Fruit fly (Drosophila melanogaster) whole organism, embryonic: ENCODE results near the gene CG34028.

ENCODE experiments used
- Ada2b ChIP-seq: fragments of 200-800 bp; sonication (Bioruptor generic); IDR thresholded peaks from 2 replicates; pipeline ENCODE4 v1.3.6; 2022; ENCODE audit warnings: missing biosample characterization, missing genetic modification characterization
- Bgb ChIP-seq: fragments of 200-800 bp; sonication (Bioruptor generic); IDR thresholded peaks from 2 replicates; pipeline ENCODE4 v1.3.6; 2022; ENCODE audit warnings: missing biosample characterization, missing genetic modification characterization; ENCODE audit not compliant: partially characterized antibody
- CG10431 ChIP-seq: fragments of 200-800 bp; sonication (Bioruptor generic); optimal IDR thresholded peaks from 3 replicates; lab custom pipeline; 2018; ENCODE audit warnings: missing biosample characterization, mild to moderate bottlenecking, missing genetic modification characterization
- CG11247 ChIP-seq: fragments of 200-800 bp; sonication (Bioruptor generic); IDR thresholded peaks from 2 replicates; pipeline ENCODE4 v1.3.6; 2022; ENCODE audit warnings: missing biosample characterization, missing genetic modification characterization
- CG11456 ChIP-seq: fragments of 200-800 bp; sonication (Bioruptor generic); IDR thresholded peaks from 3 replicates; pipeline ENCODE4 v1.3.6; 2022; ENCODE audit warnings: missing biosample characterization, missing genetic modification characterization
- CG11695 ChIP-seq: fragments of 200-800 bp; sonication (Bioruptor generic); IDR thresholded peaks from 3 replicates; pipeline ENCODE4 v1.3.6; 2022; ENCODE audit warnings: missing biosample characterization, missing genetic modification characterization
- CG12744 ChIP-seq: fragments of 200-800 bp; sonication (Bioruptor generic); optimal IDR thresholded peaks from 2 replicates; lab custom pipeline; 2016; ENCODE audit warnings: missing biosample characterization, missing genetic modification characterization
- CG14050 ChIP-seq: fragments of 200-800 bp; sonication (Bioruptor generic); IDR thresholded peaks from 3 replicates; pipeline ENCODE4 v1.3.6; 2022; ENCODE audit warnings: missing biosample characterization, missing genetic modification characterization
- CG15011 ChIP-seq: fragments of 200-800 bp; sonication (Bioruptor generic); optimal IDR thresholded peaks from 3 replicates; lab custom pipeline; 2018; ENCODE audit warnings: missing biosample characterization, mild to moderate bottlenecking, missing genetic modification characterization
- CG15269 ChIP-seq: fragments of 200-800 bp; sonication (Bioruptor generic); optimal IDR thresholded peaks from 2 replicates; lab custom pipeline; 2018; ENCODE audit warnings: missing biosample characterization, mild to moderate bottlenecking, missing genetic modification characterization, moderate library complexity
- CG1529 ChIP-seq: fragments of 200-800 bp; sonication (Bioruptor generic); optimal IDR thresholded peaks from 3 replicates; lab custom pipeline; 2018; ENCODE audit warnings: missing biosample characterization, missing genetic modification characterization
- CG15479 ChIP-seq: fragments of 200-800 bp; sonication (Bioruptor generic); optimal IDR thresholded peaks from 3 replicates; lab custom pipeline; 2019; ENCODE audit warnings: missing biosample characterization, mild to moderate bottlenecking, missing genetic modification characterization, moderate library complexity
- CG1602 ChIP-seq: fragments of 200-800 bp; sonication (Bioruptor generic); optimal IDR thresholded peaks from 3 replicates; lab custom pipeline; 2016; ENCODE audit warnings: missing biosample characterization, missing genetic modification characterization
- CG17568 ChIP-seq: fragments of 200-800 bp; sonication (Bioruptor generic); optimal IDR thresholded peaks from 2 replicates; lab custom pipeline; 2018; ENCODE audit warnings: missing biosample characterization, mild to moderate bottlenecking, missing genetic modification characterization, moderate library complexity
- CG17912 ChIP-seq: fragments of 200-800 bp; sonication (Bioruptor generic); optimal IDR thresholded peaks from 2 replicates; lab custom pipeline; 2018; ENCODE audit warnings: missing biosample characterization, mild to moderate bottlenecking, missing genetic modification characterization
- CG2199 ChIP-seq: fragments of 200-800 bp; sonication (Bioruptor generic); IDR thresholded peaks from 3 replicates; pipeline ENCODE4 v1.3.6; 2022; ENCODE audit warnings: missing biosample characterization, missing genetic modification characterization
- CG2889 ChIP-seq: fragments of 200-800 bp; sonication (Bioruptor generic); IDR thresholded peaks from 3 replicates; pipeline ENCODE4 v1.3.6; 2022; ENCODE audit warnings: missing biosample characterization, missing genetic modification characterization
- CG3163 ChIP-seq: fragments of 200-800 bp; sonication (Bioruptor generic); optimal IDR thresholded peaks from 3 replicates; lab custom pipeline; 2016; ENCODE audit warnings: missing biosample characterization, missing genetic modification characterization
- CG34224 ChIP-seq: fragments of 200-800 bp; sonication (Bioruptor generic); IDR thresholded peaks from 3 replicates; pipeline ENCODE4 v1.3.6; 2022; ENCODE audit warnings: missing biosample characterization, missing genetic modification characterization; ENCODE audit not compliant: partially characterized antibody
- CG34376 ChIP-seq: fragments of 200-800 bp; sonication (Bioruptor generic); optimal IDR thresholded peaks from 2 replicates; lab custom pipeline; 2018; ENCODE audit warnings: missing biosample characterization, mild to moderate bottlenecking, missing genetic modification characterization
- CG4328 ChIP-seq: fragments of 200-800 bp; sonication (Bioruptor generic); optimal IDR thresholded peaks from 3 replicates; lab custom pipeline; 2017; ENCODE audit warnings: missing biosample characterization, missing genetic modification reagents, missing genetic modification characterization
- CG6689 ChIP-seq: fragments of 200-800 bp; sonication (Bioruptor generic); IDR thresholded peaks from 2 replicates; pipeline ENCODE4 v1.3.6; 2022; ENCODE audit warnings: missing biosample characterization, missing genetic modification characterization
- CG7745 ChIP-seq: fragments of 200-800 bp; sonication (Bioruptor generic); optimal IDR thresholded peaks from 2 replicates; lab custom pipeline; 2018; ENCODE audit warnings: missing biosample characterization, mild to moderate bottlenecking, missing genetic modification characterization, moderate library complexity
- CG7786 ChIP-seq: fragments of 200-800 bp; sonication (Bioruptor generic); optimal IDR thresholded peaks from 2 replicates; lab custom pipeline; 2016; ENCODE audit warnings: missing biosample characterization, missing genetic modification characterization
- CG8765 ChIP-seq: fragments of 200-800 bp; sonication (Bioruptor generic); IDR thresholded peaks from 2 replicates; pipeline ENCODE4 v1.3.6; 2022; ENCODE audit warnings: missing biosample characterization, missing genetic modification characterization
- CG9437 ChIP-seq: fragments of 200-800 bp; sonication (Bioruptor generic); optimal IDR thresholded peaks from 2 replicates; lab custom pipeline; 2018; ENCODE audit warnings: missing biosample characterization, mild to moderate bottlenecking, missing genetic modification characterization
- CoRest ChIP-seq: fragments of 200-800 bp; sonication (Bioruptor generic); optimal IDR thresholded peaks from 3 replicates; lab custom pipeline; 2018; ENCODE audit warnings: missing biosample characterization, mild to moderate bottlenecking, missing genetic modification characterization, moderate library complexity
- Doc2 ChIP-seq: fragments of 200-800 bp; sonication (Bioruptor generic); IDR thresholded peaks from 2 replicates; pipeline ENCODE4 v1.3.6; 2022; ENCODE audit warnings: missing biosample characterization, missing genetic modification characterization
- Ets65A ChIP-seq: fragments of 200-800 bp; sonication (Bioruptor generic); peaks from one replicate; lab custom pipeline; 2016; ENCODE audit warnings: missing biosample characterization, missing genetic modification characterization
- Gug ChIP-seq: fragments of 200-800 bp; sonication (Bioruptor generic); IDR thresholded peaks from 4 replicates; pipeline ENCODE4 v1.3.6; 2022; ENCODE audit warnings: missing biosample characterization, missing genetic modification characterization
- HmgD ChIP-seq: fragments of 200-800 bp; sonication (Bioruptor generic); optimal IDR thresholded peaks from 3 replicates; lab custom pipeline; 2016; ENCODE audit warnings: missing biosample characterization, missing genetic modification characterization
- HmgZ ChIP-seq: fragments of 200-800 bp; sonication (Bioruptor generic); optimal IDR thresholded peaks from 2 replicates; lab custom pipeline; 2018; ENCODE audit warnings: missing biosample characterization, mild to moderate bottlenecking, missing genetic modification characterization
- MESR4 ChIP-seq: fragments of 200-800 bp; sonication (Bioruptor generic); optimal IDR thresholded peaks from 2 replicates; lab custom pipeline; 2018; ENCODE audit warnings: missing biosample characterization, mild to moderate bottlenecking, missing genetic modification characterization, moderate library complexity
- Med ChIP-seq: fragments of 200-800 bp; sonication (Bioruptor generic); peaks from one replicate; lab custom pipeline; 2016; ENCODE audit warnings: missing biosample characterization, missing genetic modification characterization, mild to moderate bottlenecking, inconsistent platforms, moderate library complexity
- Stat92E ChIP-seq, 3 experiments: fragments of >200 bp in 2 of 3; fragments of 200-800 bp in 1 of 3; sonication (Bioruptor generic) in 1 of 3; optimal IDR thresholded peaks; 2 replicates each; lab custom pipeline; 2017 to 2019; ENCODE audit warnings: missing biosample characterization in 3 of 3, missing genetic modification characterization in 3 of 3, mild to moderate bottlenecking in 1 of 3, moderate library complexity in 1 of 3
- btn ChIP-seq: fragments of 200-800 bp; sonication (Bioruptor generic); optimal IDR thresholded peaks from 2 replicates; lab custom pipeline; 2016; ENCODE audit warnings: missing biosample characterization, missing genetic modification characterization
- chif ChIP-seq, 2 experiments: fragments of 200-800 bp; sonication (Bioruptor generic); optimal IDR thresholded peaks; 3 replicates each; lab custom pipeline; 2016; ENCODE audit warnings: missing biosample characterization in 2 of 2, missing genetic modification characterization in 2 of 2
- chinmo ChIP-seq: fragments of 200-800 bp; sonication (Bioruptor generic); IDR thresholded peaks from 4 replicates; pipeline ENCODE4 v1.3.6; 2022; ENCODE audit warnings: missing biosample characterization, missing genetic modification characterization; ENCODE audit not compliant: partially characterized antibody
- chm ChIP-seq: fragments of 200-800 bp; sonication (Bioruptor generic); IDR thresholded peaks from 2 replicates; pipeline ENCODE4 v1.3.6; 2022; ENCODE audit warnings: missing biosample characterization, missing genetic modification characterization
- ci ChIP-seq: fragments of 200-800 bp; sonication (Bioruptor generic); IDR thresholded peaks from 3 replicates; pipeline ENCODE4 v1.3.6; 2022; ENCODE audit warnings: missing biosample characterization, missing genetic modification characterization
- crol ChIP-seq: fragments of 200-800 bp; sonication (Bioruptor generic); IDR thresholded peaks from 2 replicates; pipeline ENCODE4 v1.3.6; 2022; ENCODE audit warnings: missing biosample characterization, missing genetic modification characterization
- exex ChIP-seq: fragments of 200-800 bp; sonication (Bioruptor generic); optimal IDR thresholded peaks from 4 replicates; lab custom pipeline; 2018; ENCODE audit warnings: missing biosample characterization, mild to moderate bottlenecking, missing genetic modification characterization, moderate library complexity
- eyg ChIP-seq: fragments of 200-800 bp; sonication (Bioruptor generic); optimal IDR thresholded peaks from 3 replicates; lab custom pipeline; 2016; ENCODE audit warnings: missing biosample characterization, missing genetic modification characterization
- gcm2 ChIP-seq: fragments of 200-800 bp; sonication (Bioruptor generic); optimal IDR thresholded peaks from 2 replicates; lab custom pipeline; 2016; ENCODE audit warnings: missing biosample characterization, missing genetic modification characterization
- h ChIP-seq: fragments of >200 bp; optimal IDR thresholded peaks from 2 replicates; lab custom pipeline; 2017
- nerfin-2 ChIP-seq: fragments of 200-800 bp; sonication (Bioruptor generic); IDR thresholded peaks from 2 replicates; pipeline ENCODE4 v1.3.6; 2022; ENCODE audit warnings: missing biosample characterization, missing genetic modification characterization; ENCODE audit not compliant: partially characterized antibody
- so ChIP-seq: fragments of 200-800 bp; sonication (Bioruptor generic); IDR thresholded peaks from 3 replicates; pipeline ENCODE4 v1.3.6; 2022; ENCODE audit warnings: missing biosample characterization, missing genetic modification characterization
- sqz ChIP-seq: fragments of 200-800 bp; sonication (Bioruptor generic); optimal IDR thresholded peaks from 3 replicates; lab custom pipeline; 2018; ENCODE audit warnings: missing biosample characterization, mild to moderate bottlenecking, missing genetic modification characterization
- vvl ChIP-seq: fragments of 200-800 bp; sonication (Bioruptor generic); IDR thresholded peaks from 2 replicates; pipeline ENCODE4 v1.3.6; 2022; ENCODE audit warnings: missing biosample characterization, missing genetic modification characterization
- zen ChIP-seq: fragments of 200-800 bp; sonication (Bioruptor generic); optimal IDR thresholded peaks from 3 replicates; lab custom pipeline; 2018; ENCODE audit warnings: missing biosample characterization, mild to moderate bottlenecking, missing genetic modification characterization, moderate library complexity

The CG34028 gene

DNA sequence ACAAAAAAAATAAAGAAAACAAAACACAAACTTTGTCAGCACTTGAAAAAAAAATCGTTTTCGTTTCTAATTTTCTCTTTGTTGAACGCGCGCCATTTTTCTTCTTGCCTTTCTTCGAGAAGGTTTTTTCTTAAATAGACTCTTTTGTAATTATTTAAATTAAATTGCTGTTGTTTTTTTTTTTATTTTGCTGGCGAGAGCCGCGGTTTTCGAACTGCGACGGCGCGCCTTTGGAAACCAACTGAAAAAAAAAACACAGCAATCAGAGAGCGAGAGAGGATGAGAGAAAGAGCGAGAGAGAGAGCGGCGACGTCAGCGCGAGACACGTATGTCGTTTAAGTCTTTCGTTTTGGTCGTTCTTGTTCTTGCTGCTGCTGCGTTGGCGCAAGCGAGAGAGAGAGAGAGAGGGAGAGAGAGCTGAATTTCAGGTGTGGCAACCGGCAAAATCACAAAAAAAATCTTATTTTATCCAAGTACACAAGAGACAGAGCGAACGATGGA lies 15.3 kb upstream of the CG34028 start (continued):
- peak; percentile 65 for TF ChIP-seq CG15479 (GFP tag; lab: Kevin White, UChicago)
- no peak for TF ChIP-seq CG1602 (GFP tag; lab: Kevin White, UChicago)
- peak; percentile 47 for TF ChIP-seq Med (GFP tag; lab: Kevin White, UChicago)
- TF ChIP-seq ci = peak; percentile 37; the same call in 1 of the 3 replicates
- TF ChIP-seq, all 482 proteins: peak for 23

DNA sequence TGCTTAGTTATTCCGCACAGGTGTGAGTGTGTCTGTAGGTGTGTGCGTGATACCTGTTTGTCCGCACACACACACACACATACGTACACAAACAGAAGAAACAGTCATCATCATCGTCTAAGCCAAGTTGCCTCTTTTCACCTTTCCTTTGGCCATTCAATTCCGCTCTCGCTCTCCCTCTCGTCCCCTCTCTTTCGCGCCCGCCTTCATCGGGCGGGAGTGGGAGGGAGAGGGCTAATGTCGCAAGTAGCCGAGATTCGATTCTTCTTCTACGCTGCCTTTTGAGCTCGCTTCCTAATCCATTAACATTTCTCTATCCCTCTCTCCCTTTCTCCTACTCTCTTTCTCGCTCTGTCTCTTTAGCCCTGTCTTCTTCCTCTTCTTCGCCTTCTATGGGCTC lies 14.2 kb upstream of the CG34028 start:
- TF ChIP-seq zen (tag; lab: Kevin White, UChicago) (peak; percentile 84), eyg (GFP tag; lab: Kevin White, UChicago) (no peak), CG3163 (no peak), Doc2 (GFP tag; lab: Robert Waterston, UW) (no peak), HmgD (GFP tag; lab: Kevin White, UChicago) (peak; percentile 19), sqz (GFP tag; lab: Kevin White, UChicago) (peak; percentile 12), so (GFP tag; lab: Robert Waterston, UW) (no peak), btn (GFP tag; lab: Kevin White, UChicago) (no peak), CG1529 (GFP tag; lab: Kevin White, UChicago) (no peak), CG11456 (GFP tag; lab: Robert Waterston, UW) (0 out of 3 replicates have a peak, but pooled peaks have one; percentile 27), CG17568 (no peak), gcm2 (GFP tag; lab: Kevin White, UChicago) (no peak), CG34376 (GFP tag; lab: Kevin White, UChicago) (no peak), chinmo (GFP tag; lab: Robert Waterston, UW) (0 out of 4 replicates have a peak, but pooled peaks have one; percentile 2), CG7745 (no peak), Stat92E (GFP tag; optimal IDR thresholded peaks at IDR 0.05; lab: Kevin White, UChicago) (no peak), h (lab: Kevin White, UChicago) (no peak), HmgZ (tag; lab: Kevin White, UChicago) (no peak), vvl (GFP tag; lab: Robert Waterston, UW) (0 out of 2 replicates have a peak, but pooled peaks have one; percentile 17), Gug (no peak), CG10431 (GFP tag; lab: Kevin White, UChicago) (no peak), CG9437 (no peak), nerfin-2 (GFP tag; lab: Robert Waterston, UW) (no peak), CG12744 (GFP tag; lab: Kevin White, UChicago) (no peak), CG17912 (GFP tag; lab: Kevin White, UChicago) (no peak), CG15269 (tag; lab: Kevin White, UChicago) (no peak), CG11247 (GFP tag; lab: Robert Waterston, UW) (no peak), CG2199 (0 out of 3 replicates have a peak, but pooled peaks have one; percentile 13), CG7786 (no peak), CG14050 (GFP tag; lab: Robert Waterston, UW) (no peak), chm (GFP tag; lab: Robert Waterston, UW) (no peak), Ets65A (GFP tag; lab: Kevin White, UChicago) (no peak), CG4328 (GFP tag; lab: Kevin White, UChicago) (no peak), crol (GFP tag; lab: Robert Waterston, UW) (peak; percentile 39; the same call in 1 of the 2 replicates), Bgb (GFP tag; lab: Robert Waterston, UW) (no peak), CG11695 (GFP tag; lab: Robert Waterston, UW) (no peak), CoRest (no peak), MESR4 (GFP tag; lab: Kevin White, UChicago) (no peak), chif (GFP tag; optimal IDR thresholded peaks at IDR 0.05; lab: Kevin White, UChicago) (no peak), CG8765 (GFP tag; lab: Robert Waterston, UW) (no peak), Ada2b (GFP tag; lab: Robert Waterston, UW) (no peak), CG34224 (0 out of 3 replicates have a peak, but pooled peaks have one; percentile 16), exex (tag; lab: Kevin White, UChicago) (no peak), CG2889 (GFP tag; lab: Robert Waterston, UW) (no peak), CG6689 (no peak), CG15011 (no peak)
